Fruit fly (Drosophila melanogaster): ENCODE data around the gene HGTX.

DNA sequence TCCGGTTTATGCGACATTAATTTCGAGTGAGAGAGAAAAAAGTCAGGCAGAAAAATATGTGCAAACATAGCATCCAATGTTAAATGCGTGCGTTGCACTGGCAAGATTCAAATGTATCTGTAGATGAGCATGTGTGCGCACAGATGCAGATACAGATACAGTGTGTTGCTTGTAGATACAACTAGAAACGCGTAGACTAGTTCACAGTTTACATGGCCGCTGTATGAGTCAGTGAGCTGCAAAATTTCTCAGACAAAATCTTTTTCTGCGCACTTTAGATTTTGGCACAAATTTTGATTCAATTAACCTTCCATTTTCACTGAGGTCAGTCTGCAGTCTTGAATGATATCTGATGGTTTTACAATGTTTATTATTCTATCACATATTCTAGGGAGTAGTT is 43.2 kb downstream of the HGTX start:
- TF ChIP-seq Sp1 (GFP tag; optimal IDR thresholded peaks at IDR 0.05) (no peak), foxo (GFP tag; optimal IDR thresholded peaks at IDR 0.05) (no peak), psq (GFP tag; optimal IDR thresholded peaks at IDR 0.05) (no peak), Vsx2 (GFP tag; optimal IDR thresholded peaks at IDR 0.05; ENCODE audit: partially characterized antibody) (no peak), Hr78 (GFP tag; optimal IDR thresholded peaks at IDR 0.05) (no peak), br (GFP tag; optimal IDR thresholded peaks at IDR 0.05) (no peak), Rel (GFP tag; optimal IDR thresholded peaks at IDR 0.05) (no peak), Rel (tag; optimal IDR thresholded peaks at IDR 0.05) (no peak), sage (GFP tag; optimal IDR thresholded peaks at IDR 0.05) (no peak), N (GFP tag; optimal IDR thresholded peaks at IDR 0.05) (no peak), dsf (GFP tag; optimal IDR thresholded peaks at IDR 0.05; ENCODE audit: borderline replicate concordance) (no peak), h (GFP tag; optimal IDR thresholded peaks at IDR 0.05) (no peak), dmrt93B (GFP tag; optimal IDR thresholded peaks at IDR 0.05) (no peak), usp (GFP tag; optimal IDR thresholded peaks at IDR 0.05) (no peak), HLH106 (tag; optimal IDR thresholded peaks at IDR 0.05) (no peak)

Data from whole organism, wandering third instar larva.